Worm (Caenorhabditis elegans): Measurements from ENCODE around the gene baf-1.
A peak's percentile ranks its signal among the peaks of the same experiment; 100 is the strongest.

- peak; percentile 91 for TF ChIP-seq ama-1 (optimal IDR thresholded peaks at IDR 0.05)
- TF ChIP-seq hnd-1 (tag; optimal IDR thresholded peaks at IDR 0.05) = no peak
- TF ChIP-seq B0310.2 (tag; optimal IDR thresholded peaks at IDR 0.05) = no peak
- TF ChIP-seq F13C5.2 (tag; optimal IDR thresholded peaks at IDR 0.05) = no peak
- TF ChIP-seq tbx-11 (GFP tag; IDR thresholded peaks at IDR 0.05) = no peak
- 0 out of 2 replicates have a peak, but pooled peaks have one; percentile 46 for TF ChIP-seq scrt-1 (GFP tag; IDR thresholded peaks at IDR 0.05)
- no peak for TF ChIP-seq sea-1 (GFP tag; conservative IDR thresholded peaks at IDR 0.05)
- TF ChIP-seq tra-4 (tag; optimal IDR thresholded peaks at IDR 0.05) = no peak
- no peak for TF ChIP-seq hmbx-1 (tag; optimal IDR thresholded peaks at IDR 0.05)
- TF ChIP-seq hmg-4 (GFP tag; optimal IDR thresholded peaks at IDR 0.05) = no peak
- TF ChIP-seq aly-1 (tag; optimal IDR thresholded peaks at IDR 0.05) = no peak
- TF ChIP-seq ets-7 (tag; optimal IDR thresholded peaks at IDR 0.05) = no peak
- TF ChIP-seq ceh-13 (GFP tag; optimal IDR thresholded peaks at IDR 0.05) = no peak
Measured at ce11 chrIII:9462785-9463467, 4.3 kb upstream of the baf-1 start.

All from whole organism, early embryonic.